Worm (Caenorhabditis elegans) whole organism, young adult: ENCODE measurements around the gene F13D12.8.

Experiments used
- C06A6.2 ChIP-seq: fragments of 200-800 bp; sonication (Bioruptor generic); conservative IDR thresholded peaks from 2 replicates; pipeline ENCODE4 v1.3.6; 2022; ENCODE audit warnings: missing genetic modification characterization, missing compliant biosample characterization
- F10E7.11 ChIP-seq: sonication (generic microtip); optimal IDR thresholded peaks from 2 replicates; lab custom pipeline; 2017; ENCODE audit warnings: mild to moderate bottlenecking, missing genetic modification characterization, moderate library complexity, missing compliant biosample characterization
- F23B12.7 ChIP-seq: sonication (generic microtip); optimal IDR thresholded peaks from 2 replicates; lab custom pipeline; 2017; ENCODE audit warnings: missing genetic modification characterization, mild to moderate bottlenecking, missing compliant biosample characterization, antibody characterized with exemption, moderate library complexity; ENCODE audit not compliant: insufficient read depth
- F39B2.1 ChIP-seq: fragments of 200-800 bp; sonication (Bioruptor generic); IDR thresholded peaks from 2 replicates; pipeline ENCODE4 v1.3.6; 2022; ENCODE audit warnings: missing genetic modification reagents, missing genetic modification characterization, missing compliant biosample characterization
- F55B11.4 ChIP-seq: sonication (generic microtip); optimal IDR thresholded peaks from 2 replicates; lab custom pipeline; 2016; ENCODE audit warnings: missing compliant biosample characterization, missing genetic modification characterization, borderline replicate concordance; ENCODE audit not compliant: insufficient read depth
- F57A8.1 ChIP-seq: fragments of 200-800 bp; sonication (Bioruptor generic); optimal IDR thresholded peaks from 2 replicates; lab custom pipeline; 2018; ENCODE audit warnings: mild to moderate bottlenecking, missing genetic modification characterization, moderate library complexity, missing compliant biosample characterization
- K12H6.12 ChIP-seq: fragments of 200-800 bp; sonication (Bioruptor generic); optimal IDR thresholded peaks from 2 replicates; lab custom pipeline; 2018; ENCODE audit warnings: mild to moderate bottlenecking, missing genetic modification characterization, missing compliant biosample characterization
- Y53F4B.3 ChIP-seq: fragments of 200-800 bp; sonication (Bioruptor generic); IDR thresholded peaks from 2 replicates; pipeline ENCODE4 v1.3.6; 2022; ENCODE audit warnings: missing genetic modification reagents, missing genetic modification characterization, missing compliant biosample characterization
- Y67H2A.10 ChIP-seq: fragments of 200-800 bp; sonication (Bioruptor generic); conservative IDR thresholded peaks from 2 replicates; pipeline ENCODE4 v1.3.6; 2022; ENCODE audit warnings: missing genetic modification reagents, missing genetic modification characterization, missing compliant biosample characterization
- Y95B8A.8 ChIP-seq: fragments of 200-800 bp; sonication (Bioruptor generic); IDR thresholded peaks from 2 replicates; pipeline ENCODE4 v1.3.6; 2022; ENCODE audit warnings: missing genetic modification reagents, missing genetic modification characterization, missing compliant biosample characterization
- akir-1 ChIP-seq: fragments of 200-800 bp; sonication (Bioruptor generic); optimal IDR thresholded peaks from 2 replicates; lab custom pipeline; 2018; ENCODE audit warnings: mild to moderate bottlenecking, missing genetic modification characterization, moderate library complexity, missing compliant biosample characterization
- ama-1 ChIP-seq, 3 experiments: fragments of 150-350 bp in 1 of 3; sonication (generic microtip) in 2 of 3; optimal IDR thresholded peaks; 2 replicates each; lab custom pipeline; 2014 to 2018; ENCODE audit warnings: missing biosample characterization in 2 of 3, missing genetic modification characterization in 2 of 3, missing genetic modification reagents in 2 of 3
- aptf-2 ChIP-seq: fragments of 200-800 bp; sonication (Bioruptor generic); conservative IDR thresholded peaks from 2 replicates; pipeline ENCODE4 v1.3.6; 2022; ENCODE audit warnings: missing genetic modification reagents, missing genetic modification characterization, missing compliant biosample characterization
- aptf-3 ChIP-seq: fragments of 200-800 bp; sonication (Bioruptor generic); IDR thresholded peaks from 2 replicates; pipeline ENCODE4 v1.3.6; 2022; ENCODE audit warnings: missing genetic modification characterization, missing compliant biosample characterization
- athp-1 ChIP-seq: sonication (generic microtip); optimal IDR thresholded peaks from 2 replicates; lab custom pipeline; 2017; ENCODE audit warnings: mild to moderate bottlenecking, missing genetic modification characterization, missing compliant biosample characterization
- attf-3 ChIP-seq: fragments of 200-800 bp; sonication (Bioruptor generic); conservative IDR thresholded peaks from 2 replicates; pipeline ENCODE4 v1.3.6; 2022; ENCODE audit warnings: missing genetic modification reagents, missing genetic modification characterization, missing compliant biosample characterization
- cebp-1 ChIP-seq, 2 experiments: fragments of 200-800 bp in 1 of 2; sonication (Bioruptor generic) in 1 of 2; sonication (generic microtip) in 1 of 2; IDR thresholded peaks in 1 of 2; optimal IDR thresholded peaks in 1 of 2; 2 replicates each; pipeline versions ENCODE4 v1.3.6 to Lab custom; 2017 to 2022; ENCODE audit warnings: missing compliant biosample characterization in 2 of 2, missing genetic modification characterization in 2 of 2, mild to moderate bottlenecking in 1 of 2, missing genetic modification reagents in 1 of 2, moderate library complexity in 1 of 2
- cebp-2 ChIP-seq: fragments of 200-800 bp; sonication (Bioruptor generic); IDR thresholded peaks from 2 replicates; pipeline ENCODE4 v1.3.6; 2022; ENCODE audit warnings: missing genetic modification characterization, missing compliant biosample characterization
- die-1 ChIP-seq: sonication (generic microtip); optimal IDR thresholded peaks from 2 replicates; lab custom pipeline; 2016; ENCODE audit warnings: missing genotype, mild to moderate bottlenecking, missing genetic modification characterization, missing compliant biosample characterization
- efl-1 ChIP-seq: fragments of 150-350 bp; optimal IDR thresholded peaks from 2 replicates; lab custom pipeline; 2014; ENCODE audit warnings: missing biosample characterization, missing genetic modification reagents, missing genetic modification characterization
- ekl-4 ChIP-seq: fragments of 200-800 bp; sonication (Bioruptor generic); IDR thresholded peaks from 2 replicates; pipeline ENCODE4 v1.3.6; 2022; ENCODE audit warnings: missing genetic modification reagents, missing genetic modification characterization, missing compliant biosample characterization
- fkh-3 ChIP-seq: sonication (generic microtip); optimal IDR thresholded peaks from 2 replicates; lab custom pipeline; 2016; ENCODE audit warnings: mild to moderate bottlenecking, missing genetic modification characterization, missing compliant biosample characterization
- hrde-1 ChIP-seq: sonication (generic microtip); optimal IDR thresholded peaks from 2 replicates; lab custom pipeline; 2016; ENCODE audit warnings: missing genetic modification characterization, mild to moderate bottlenecking, missing compliant biosample characterization, moderate library complexity, missing genotype, missing genetic modification reagents, borderline replicate concordance
- lin-26 ChIP-seq: fragments of 200-800 bp; sonication (Bioruptor generic); IDR thresholded peaks from 2 replicates; pipeline ENCODE4 v1.3.6; 2022; ENCODE audit warnings: missing genetic modification reagents, missing genetic modification characterization, missing compliant biosample characterization
- lin-40 ChIP-seq: sonication (generic microtip); optimal IDR thresholded peaks from 2 replicates; lab custom pipeline; 2016; ENCODE audit warnings: missing genetic modification characterization, mild to moderate bottlenecking, missing compliant biosample characterization, missing genotype, missing genetic modification reagents
- lin-54 ChIP-seq: fragments of 200-800 bp; sonication (Bioruptor generic); optimal IDR thresholded peaks from 2 replicates; lab custom pipeline; 2018; ENCODE audit warnings: mild to moderate bottlenecking, missing genetic modification characterization, missing compliant biosample characterization
- lir-1 ChIP-seq: fragments of 200-800 bp; sonication (Bioruptor generic); conservative IDR thresholded peaks from 2 replicates; pipeline ENCODE4 v1.3.6; 2022; ENCODE audit warnings: missing genetic modification reagents, missing genetic modification characterization, missing compliant biosample characterization
- lsy-27 ChIP-seq: sonication (generic microtip); optimal IDR thresholded peaks from 2 replicates; lab custom pipeline; 2017; ENCODE audit warnings: missing genetic modification characterization, mild to moderate bottlenecking, missing compliant biosample characterization, antibody characterized with exemption, missing genotype, borderline replicate concordance; ENCODE audit not compliant: insufficient read depth
- nhr-27 ChIP-seq: fragments of 200-800 bp; sonication (Bioruptor generic); optimal IDR thresholded peaks from 2 replicates; lab custom pipeline; 2018; ENCODE audit warnings: mild to moderate bottlenecking, missing genetic modification characterization, moderate library complexity, missing compliant biosample characterization
- nhr-80 ChIP-seq: sonication (generic microtip); optimal IDR thresholded peaks from 2 replicates; lab custom pipeline; 2016; ENCODE audit warnings: missing genetic modification characterization, missing compliant biosample characterization
- pbrm-1 ChIP-seq: fragments of 200-800 bp; sonication (Bioruptor generic); IDR thresholded peaks from 2 replicates; pipeline ENCODE4 v1.3.6; 2022; ENCODE audit warnings: missing genetic modification reagents, missing genetic modification characterization, missing compliant biosample characterization
- rec-8 ChIP-seq, 2 experiments: sonication (generic microtip); optimal IDR thresholded peaks; 2 replicates each; lab custom pipeline; 2016; ENCODE audit warnings: mild to moderate bottlenecking in 2 of 2, missing genetic modification characterization in 2 of 2, missing genetic modification reagents in 2 of 2, missing genotype in 2 of 2, missing biosample characterization in 1 of 2, missing compliant biosample characterization in 1 of 2, moderate library complexity in 1 of 2
- rpc-1 ChIP-seq, 2 experiments: fragments of 150-350 bp in 1 of 2; sonication (generic microtip) in 1 of 2; optimal IDR thresholded peaks; 2 replicates each; lab custom pipeline; 2014 to 2018; ENCODE audit warnings: missing biosample characterization in 1 of 2, missing genetic modification characterization in 1 of 2, missing genetic modification reagents in 1 of 2, missing genotype in 1 of 2
- snpc-1.1 ChIP-seq: sonication (generic microtip); optimal IDR thresholded peaks from 2 replicates; lab custom pipeline; 2017; ENCODE audit warnings: missing genetic modification characterization, mild to moderate bottlenecking, missing compliant biosample characterization, antibody characterized with exemption, moderate library complexity, missing genotype, missing genetic modification reagents; ENCODE audit not compliant: insufficient read depth
- snpc-1.3 ChIP-seq: sonication (generic microtip); optimal IDR thresholded peaks from 2 replicates; lab custom pipeline; 2017; ENCODE audit warnings: missing genetic modification characterization, mild to moderate bottlenecking, missing compliant biosample characterization, antibody characterized with exemption, moderate library complexity, missing genotype, missing genetic modification reagents; ENCODE audit not compliant: insufficient read depth
- snpc-3.4 ChIP-seq: sonication (generic microtip); optimal IDR thresholded peaks from 2 replicates; lab custom pipeline; 2017; ENCODE audit warnings: missing genetic modification characterization, mild to moderate bottlenecking, missing compliant biosample characterization, antibody characterized with exemption, moderate library complexity, missing genotype, missing genetic modification reagents
- snpc-4 ChIP-seq, 5 experiments: fragments of 150-350 bp in 1 of 5; sonication (generic microtip) in 4 of 5; optimal IDR thresholded peaks; 2 replicates each; lab custom pipeline; 2014 to 2018; ENCODE audit warnings: missing genetic modification characterization in 5 of 5, missing biosample characterization in 3 of 5, antibody characterized with exemption in 2 of 5, mild to moderate bottlenecking in 2 of 5, missing compliant biosample characterization in 2 of 5, missing genotype in 2 of 5, moderate library complexity in 2 of 5, missing genetic modification reagents in 1 of 5
- sptf-2 ChIP-seq: fragments of 200-800 bp; sonication (Bioruptor generic); optimal IDR thresholded peaks from 2 replicates; lab custom pipeline; 2018; ENCODE audit warnings: mild to moderate bottlenecking, missing genetic modification characterization, missing compliant biosample characterization
- tbx-9 ChIP-seq: sonication (generic microtip); optimal IDR thresholded peaks from 2 replicates; lab custom pipeline; 2016; ENCODE audit warnings: borderline replicate concordance, missing genetic modification characterization, inconsistent platforms, missing compliant biosample characterization
- zfh-2 ChIP-seq: fragments of 200-800 bp; sonication (Bioruptor generic); conservative IDR thresholded peaks from 2 replicates; pipeline ENCODE4 v1.3.6; 2022; ENCODE audit warnings: missing genetic modification reagents, missing genetic modification characterization, missing compliant biosample characterization
- zim-3 ChIP-seq: sonication (generic microtip); optimal IDR thresholded peaks from 2 replicates; lab custom pipeline; 2017; ENCODE audit warnings: mild to moderate bottlenecking, missing genetic modification characterization, moderate library complexity, missing compliant biosample characterization
- ztf-26 ChIP-seq: sonication (generic microtip); optimal IDR thresholded peaks from 2 replicates; lab custom pipeline; 2017; ENCODE audit warnings: missing genetic modification characterization, missing compliant biosample characterization

F13D12.8 gene

ce11 chrII:11732513-11732912 lies at the start of gene F13D12.8:
F13D12.8 (minus strand) TSS chrII:11732594.
- no peak for TF ChIP-seq snpc-4 (GFP tag; optimal IDR thresholded peaks at IDR 0.05; lab: Kevin White, UChicago)
- TF ChIP-seq snpc-4 (tag; optimal IDR thresholded peaks at IDR 0.05; lab: Kevin White, UChicago) = peak in 1 of 4 experiments; percentile 14
- TF ChIP-seq C06A6.2 = no peak
- TF ChIP-seq, all 124 proteins: peak for 1

- TF ChIP-seq nhr-80 (tag; lab: Kevin White, UChicago) (peak; percentile 24), aptf-3 (GFP tag; lab: Robert Waterston, UW) (no peak), zim-3 (tag; lab: Kevin White, UChicago) (no peak), akir-1 (GFP tag; lab: Kevin White, UChicago) (no peak), lin-54 (GFP tag; lab: Kevin White, UChicago) (peak; percentile 57), K12H6.12 (tag; lab: Kevin White, UChicago) (no peak), F10E7.11 (tag; lab: Kevin White, UChicago) (no peak), snpc-3.4 (tag; lab: Kevin White, UChicago) (peak; percentile 12), cebp-2 (GFP tag; lab: Robert Waterston, UW) (no peak), ekl-4 (GFP tag; lab: Robert Waterston, UW) (0 out of 2 replicates have a peak, but pooled peaks have one; percentile 8), athp-1 (tag; lab: Kevin White, UChicago) (no peak), lsy-27 (tag; lab: Kevin White, UChicago) (no peak), rec-8 (tag; optimal IDR thresholded peaks at IDR 0.05; lab: Kevin White, UChicago) (no peak), fkh-3 (tag; lab: Kevin White, UChicago) (no peak), cebp-1 (GFP tag; IDR thresholded peaks at IDR 0.05; lab: Robert Waterston, UW) (no peak), cebp-1 (tag; optimal IDR thresholded peaks at IDR 0.05; lab: Kevin White, UChicago) (peak; percentile 63), Y67H2A.10 (GFP tag; lab: Robert Waterston, UW) (no peak), Y53F4B.3 (GFP tag; lab: Robert Waterston, UW) (no peak), lin-26 (GFP tag; lab: Robert Waterston, UW) (no peak), lir-1 (GFP tag; lab: Robert Waterston, UW) (no peak), hrde-1 (tag; lab: Kevin White, UChicago) (no peak), F57A8.1 (GFP tag; lab: Kevin White, UChicago) (no peak), F55B11.4 (tag; lab: Kevin White, UChicago) (no peak), nhr-27 (tag; lab: Kevin White, UChicago) (no peak), rpc-1 (optimal IDR thresholded peaks at IDR 0.05; lab: Kevin White, UChicago) (no peak), rpc-1 (tag; optimal IDR thresholded peaks at IDR 0.05; lab: Kevin White, UChicago) (no peak), efl-1 (GFP tag; lab: Kevin White, UChicago) (peak; percentile 59), lin-40 (tag; lab: Kevin White, UChicago) (no peak), attf-3 (GFP tag; lab: Robert Waterston, UW) (no peak), snpc-1.3 (tag; lab: Kevin White, UChicago) (no peak), zfh-2 (GFP tag; lab: Robert Waterston, UW) (peak; percentile 59; the same call in 1 of the 2 replicates), pbrm-1 (GFP tag; lab: Robert Waterston, UW) (no peak), F39B2.1 (GFP tag; lab: Robert Waterston, UW) (no peak), ztf-26 (tag; lab: Kevin White, UChicago) (no peak), ama-1 (optimal IDR thresholded peaks at IDR 0.05; lab: Kevin White, UChicago) (no peak), ama-1 (GFP tag; optimal IDR thresholded peaks at IDR 0.05; lab: Kevin White, UChicago) (no peak), Y95B8A.8 (GFP tag; lab: Robert Waterston, UW) (no peak), aptf-2 (GFP tag; lab: Robert Waterston, UW) (no peak), sptf-2 (GFP tag; lab: Kevin White, UChicago) (no peak), tbx-9 (tag; lab: Kevin White, UChicago) (no peak), die-1 (no peak), snpc-1.1 (tag; lab: Kevin White, UChicago) (peak; percentile 29), F23B12.7 (tag; lab: Kevin White, UChicago) (peak; percentile 63)
Measured at ce11 chrII:11777893-11778480, 45.6 kb upstream of the F13D12.8 start, which contains the start of the genes patr-1 and dna-2. patr-1 (minus strand) TSS chrII:11777943. dna-2 (plus strand) TSS chrII:11778430.
